Worm (Caenorhabditis elegans) whole organism, midembryonic: ENCODE results near the gene cfz-2.

Experiments
- cog-1 ChIP-seq: sonication (generic microtip); optimal IDR thresholded peaks from 2 replicates; lab custom pipeline; 2016; ENCODE audit warnings: missing genetic modification characterization, missing compliant biosample characterization
- ref-1 ChIP-seq: fragments of 200-800 bp; sonication (Bioruptor generic); conservative IDR thresholded peaks from 2 replicates; pipeline ENCODE4 v1.3.6; 2022; ENCODE audit warnings: missing genetic modification reagents, missing genetic modification characterization, missing compliant biosample characterization

DNA sequence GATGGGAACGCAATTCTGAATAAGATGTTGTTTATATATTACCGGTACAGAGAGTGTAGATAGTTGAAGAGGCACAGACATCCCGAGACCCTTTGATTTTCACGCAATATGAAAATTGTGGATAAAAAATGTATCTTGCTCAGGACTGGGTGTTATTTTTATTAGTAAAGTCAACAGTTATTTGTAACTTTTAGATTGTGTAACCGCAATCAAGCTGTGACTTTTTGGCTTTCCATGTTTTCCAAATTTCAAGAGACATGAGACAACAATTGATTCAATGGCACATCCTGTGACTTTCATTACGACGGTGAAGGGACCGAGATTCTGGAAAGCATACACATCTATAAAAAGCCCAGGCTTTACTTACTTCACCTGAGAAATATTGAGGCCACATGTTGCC is 31.6 kb upstream of the cfz-2 start:
- TF ChIP-seq cog-1 (tag; lab: Kevin White, UChicago) (no peak), ref-1 (no peak)
